Worm (Caenorhabditis elegans) whole organism, L2 larva: ENCODE data around the gene C10B5.3.

Experiments
- C34F6.9 ChIP-seq: fragments of 150-350 bp; optimal IDR thresholded peaks from 2 replicates; lab custom pipeline; 2014; ENCODE audit warnings: missing biosample characterization, missing genetic modification characterization
- F13H6.1 ChIP-seq: sonication (generic microtip); optimal IDR thresholded peaks from 2 replicates; lab custom pipeline; 2016; ENCODE audit warnings: missing genetic modification characterization, missing compliant biosample characterization
- R02D3.7 ChIP-seq: fragments of 150-350 bp; optimal IDR thresholded peaks from 2 replicates; lab custom pipeline; 2014; ENCODE audit warnings: missing biosample characterization, missing genetic modification characterization
- Y55F3AM.14 ChIP-seq: fragments of 200-800 bp; sonication (Bioruptor generic); optimal IDR thresholded peaks from 2 replicates; lab custom pipeline; 2018; ENCODE audit warnings: mild to moderate bottlenecking, missing genetic modification characterization, missing compliant biosample characterization
- ZK546.5 ChIP-seq: sonication (generic microtip); optimal IDR thresholded peaks from 2 replicates; lab custom pipeline; 2017; ENCODE audit warnings: missing biosample characterization, missing genetic modification characterization
- alr-1 ChIP-seq: fragments of 150-350 bp; optimal IDR thresholded peaks from 2 replicates; lab custom pipeline; 2014; ENCODE audit warnings: missing biosample characterization, missing genetic modification characterization
- aly-2 ChIP-seq: fragments of 150-350 bp; optimal IDR thresholded peaks from 2 replicates; lab custom pipeline; 2014; ENCODE audit warnings: missing biosample characterization, missing genetic modification characterization
- ama-1 ChIP-seq: fragments of 150-350 bp; optimal IDR thresholded peaks from 2 replicates; lab custom pipeline; 2018; ENCODE audit warnings: inconsistent platforms
- ceh-16 ChIP-seq: fragments of 150-350 bp; optimal IDR thresholded peaks from 2 replicates; lab custom pipeline; 2014; ENCODE audit warnings: missing biosample characterization, missing genetic modification characterization
- ceh-82 ChIP-seq: fragments of 150-350 bp; optimal IDR thresholded peaks from 2 replicates; lab custom pipeline; 2014; ENCODE audit warnings: missing biosample characterization, missing genetic modification characterization
- crh-2 ChIP-seq: sonication (generic microtip); optimal IDR thresholded peaks from 2 replicates; lab custom pipeline; 2017; ENCODE audit warnings: missing biosample characterization, missing genetic modification characterization
- dmd-4 ChIP-seq: sonication (generic microtip); optimal IDR thresholded peaks from 2 replicates; lab custom pipeline; 2017; ENCODE audit warnings: missing biosample characterization, missing genetic modification characterization
- egl-27 ChIP-seq: sonication (generic microtip); optimal IDR thresholded peaks from 3 replicates; lab custom pipeline; 2017; ENCODE audit warnings: missing biosample characterization, missing genetic modification reagents, missing genetic modification characterization
- elt-1 ChIP-seq: fragments of 150-350 bp; optimal IDR thresholded peaks from 2 replicates; lab custom pipeline; 2014; ENCODE audit warnings: missing biosample characterization, missing genetic modification characterization
- elt-3 ChIP-seq: sonication (generic microtip); optimal IDR thresholded peaks from 2 replicates; lab custom pipeline; 2017; ENCODE audit warnings: missing biosample characterization, missing genetic modification characterization
- fos-1 ChIP-seq: fragments of 150-350 bp; optimal IDR thresholded peaks from 2 replicates; lab custom pipeline; 2014; ENCODE audit warnings: missing biosample characterization, missing genetic modification characterization
- gmeb-1 ChIP-seq: fragments of 150-350 bp; optimal IDR thresholded peaks from 2 replicates; lab custom pipeline; 2014; ENCODE audit warnings: missing biosample characterization, missing genetic modification characterization
- lin-11 ChIP-seq: fragments of 150-350 bp; sonication (generic microtip); optimal IDR thresholded peaks from 2 replicates; lab custom pipeline; 2014; ENCODE audit warnings: missing biosample characterization, missing genetic modification characterization, inconsistent platforms, mixed read lengths
- lin-13 ChIP-seq: fragments of 150-350 bp; optimal IDR thresholded peaks from 2 replicates; lab custom pipeline; 2014; ENCODE audit warnings: missing biosample characterization, missing genetic modification reagents, missing genetic modification characterization
- mab-5 ChIP-seq: fragments of 150-350 bp; optimal IDR thresholded peaks from 2 replicates; lab custom pipeline; 2014; ENCODE audit warnings: missing biosample characterization, missing genetic modification characterization
- mbf-1 ChIP-seq: sonication (generic microtip); optimal IDR thresholded peaks from 2 replicates; lab custom pipeline; 2017; ENCODE audit warnings: missing biosample characterization, missing genetic modification characterization
- mdl-1 ChIP-seq, 2 experiments: fragments of 150-350 bp in 1 of 2; sonication (generic microtip) in 1 of 2; optimal IDR thresholded peaks; 2 replicates each; lab custom pipeline; 2017; ENCODE audit warnings: missing biosample characterization in 2 of 2, missing genetic modification characterization in 2 of 2
- nhr-10 ChIP-seq: sonication (generic microtip); optimal IDR thresholded peaks from 2 replicates; lab custom pipeline; 2017; ENCODE audit warnings: missing biosample characterization, missing genetic modification characterization
- nhr-11 ChIP-seq: fragments of 150-350 bp; optimal IDR thresholded peaks from 2 replicates; lab custom pipeline; 2014; ENCODE audit warnings: missing biosample characterization, missing genetic modification characterization
- nhr-12 ChIP-seq: fragments of 150-350 bp; optimal IDR thresholded peaks from 2 replicates; lab custom pipeline; 2014; ENCODE audit warnings: missing biosample characterization, missing genetic modification characterization
- nhr-129 ChIP-seq: fragments of 150-350 bp; optimal IDR thresholded peaks from 2 replicates; lab custom pipeline; 2014; ENCODE audit warnings: missing biosample characterization, missing genetic modification characterization
- nhr-21 ChIP-seq: fragments of 150-350 bp; optimal IDR thresholded peaks from 2 replicates; lab custom pipeline; 2014; ENCODE audit warnings: missing biosample characterization, missing genetic modification characterization
- nhr-23 ChIP-seq: fragments of 150-350 bp; optimal IDR thresholded peaks from 2 replicates; lab custom pipeline; 2014; ENCODE audit warnings: missing biosample characterization, missing genetic modification reagents, missing genetic modification characterization
- nhr-6 ChIP-seq: fragments of 150-350 bp; optimal IDR thresholded peaks from 2 replicates; lab custom pipeline; 2014; ENCODE audit warnings: missing biosample characterization, missing genetic modification characterization
- nhr-77 ChIP-seq: fragments of 150-350 bp; optimal IDR thresholded peaks from 2 replicates; lab custom pipeline; 2014; ENCODE audit warnings: missing biosample characterization, missing genetic modification characterization
- peb-1 ChIP-seq: fragments of 150-350 bp; optimal IDR thresholded peaks from 2 replicates; lab custom pipeline; 2014; ENCODE audit warnings: missing biosample characterization, missing genetic modification characterization
- sem-4 ChIP-seq: fragments of 150-350 bp; optimal IDR thresholded peaks from 2 replicates; lab custom pipeline; 2014; ENCODE audit warnings: missing biosample characterization, missing genetic modification reagents, missing genetic modification characterization
- sma-3 ChIP-seq: sonication (generic microtip); optimal IDR thresholded peaks from 2 replicates; lab custom pipeline; 2016; ENCODE audit warnings: missing genetic modification reagents, missing genetic modification characterization, missing compliant biosample characterization
- sma-9 ChIP-seq, 2 experiments: fragments of 150-350 bp in 1 of 2; sonication (generic microtip) in 1 of 2; optimal IDR thresholded peaks; 2 replicates each; lab custom pipeline; 2014 to 2016; ENCODE audit warnings: missing genetic modification characterization in 2 of 2, mild to moderate bottlenecking in 1 of 2, missing biosample characterization in 1 of 2, missing compliant biosample characterization in 1 of 2, missing genetic modification reagents in 1 of 2, moderate library complexity in 1 of 2
- snpc-4 ChIP-seq: fragments of 150-350 bp; optimal IDR thresholded peaks from 2 replicates; lab custom pipeline; 2014; ENCODE audit warnings: missing biosample characterization, missing genetic modification characterization
- unc-39 ChIP-seq: fragments of 150-350 bp; optimal IDR thresholded peaks from 2 replicates; lab custom pipeline; 2014; ENCODE audit warnings: missing biosample characterization, missing genetic modification characterization
- unc-55 ChIP-seq: fragments of 150-350 bp; sonication (generic microtip); optimal IDR thresholded peaks from 3 replicates; lab custom pipeline; 2014; ENCODE audit warnings: missing biosample characterization, missing genetic modification reagents, missing genetic modification characterization
- unc-62 ChIP-seq: fragments of 150-350 bp; optimal IDR thresholded peaks from 2 replicates; lab custom pipeline; 2014; ENCODE audit warnings: missing biosample characterization, missing genetic modification reagents, missing genetic modification characterization
- zag-1 ChIP-seq: fragments of 150-350 bp; optimal IDR thresholded peaks from 2 replicates; lab custom pipeline; 2014; ENCODE audit warnings: missing biosample characterization, missing genetic modification characterization
- ztf-1 ChIP-seq: fragments of 200-800 bp; sonication (Bioruptor generic); conservative IDR thresholded peaks from 2 replicates; pipeline ENCODE4 v1.3.6; 2022; ENCODE audit warnings: missing genetic modification characterization, missing compliant biosample characterization
- ztf-11 ChIP-seq: sonication (generic microtip); optimal IDR thresholded peaks from 2 replicates; lab custom pipeline; 2017; ENCODE audit warnings: missing biosample characterization, missing genetic modification characterization
- ztf-4 ChIP-seq: fragments of 150-350 bp; optimal IDR thresholded peaks from 2 replicates; lab custom pipeline; 2014; ENCODE audit warnings: missing biosample characterization, missing genetic modification characterization

C10B5.3 gene

ce11 chrV:8588079-8588478 is at the start of gene C10B5.3:
Gene C10B5.3 (minus strand): TSS chrV:8588179.
- no peak for TF ChIP-seq nhr-11 (tag; lab: Kevin White, UChicago)

ce11 chrV:8636907-8637306 is 48.9 kb upstream of the C10B5.3 start, which contains the start of gene grl-12:
Gene grl-12 (minus strand): TSS chrV:8637007.
- no peak for TF ChIP-seq nhr-6 (tag; lab: Kevin White, UChicago)
- TF ChIP-seq unc-55 (GFP tag; lab: Kevin White, UChicago), result no peak
- TF ChIP-seq ztf-11, result no peak
- TF ChIP-seq mab-5 (tag; lab: Kevin White, UChicago), result no peak
- TF ChIP-seq unc-39 (tag; lab: Kevin White, UChicago), result no peak
- TF ChIP-seq ZK546.5, result no peak
- no peak for TF ChIP-seq ztf-1 (GFP tag; lab: Robert Waterston, UW)
- no peak for TF ChIP-seq nhr-10 (tag; lab: Kevin White, UChicago)
- no peak for TF ChIP-seq crh-2 (tag; lab: Kevin White, UChicago)
- no peak for TF ChIP-seq nhr-11 (tag; lab: Kevin White, UChicago)
- no peak for TF ChIP-seq elt-1
- no peak for TF ChIP-seq F13H6.1 (tag; lab: Kevin White, UChicago)

- TF ChIP-seq gmeb-1 (no peak), ztf-1 (GFP tag; lab: Robert Waterston, UW) (no peak), ama-1 (no peak), mbf-1 (tag; lab: Kevin White, UChicago) (no peak), F13H6.1 (tag; lab: Kevin White, UChicago) (no peak), nhr-23 (tag; lab: Kevin White, UChicago) (no peak), ztf-4 (tag; lab: Kevin White, UChicago) (no peak), fos-1 (tag; lab: Kevin White, UChicago) (no peak), aly-2 (tag; lab: Kevin White, UChicago) (no peak), ceh-82 (tag; lab: Kevin White, UChicago) (no peak), nhr-6 (tag; lab: Kevin White, UChicago) (no peak), nhr-129 (tag; lab: Kevin White, UChicago) (no peak), elt-1 (no peak), snpc-4 (tag; lab: Kevin White, UChicago) (no peak), sem-4 (no peak), mdl-1 (tag; optimal IDR thresholded peaks at IDR 0.05; lab: Kevin White, UChicago) (no peak), lin-11 (tag; lab: Kevin White, UChicago) (no peak)
- TF ChIP-seq, all 48 proteins: peak for 0
Measured at ce11 chrV:8635575-8635974, 47.6 kb upstream of the C10B5.3 start, which contains the start of gene oac-29. Gene oac-29 (minus strand): TSS chrV:8635675.

DNA sequence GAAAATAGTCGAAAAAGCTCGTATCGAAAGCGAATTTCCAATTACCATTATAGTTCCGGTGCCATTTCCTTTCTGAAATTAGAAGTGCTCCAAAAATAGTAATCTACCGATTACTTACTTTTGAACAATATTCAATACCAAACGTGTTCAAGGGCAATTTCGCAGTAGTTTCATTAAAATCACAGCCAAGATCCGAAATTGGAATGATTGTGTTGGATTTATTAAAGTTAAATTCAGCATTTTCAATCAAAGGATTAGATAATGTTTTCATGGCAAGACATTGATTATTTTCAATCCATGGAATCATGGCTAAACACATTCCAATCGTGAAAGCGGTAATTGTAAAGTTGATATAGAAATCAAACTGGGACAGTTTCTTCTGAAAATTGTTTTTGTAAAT is 44.8 kb upstream of the C10B5.3 start:
- no peak for TF ChIP-seq R02D3.7 (tag; lab: Kevin White, UChicago)
- no peak for TF ChIP-seq unc-62 (GFP tag; lab: Kevin White, UChicago)
- no peak for TF ChIP-seq ztf-1 (GFP tag; lab: Robert Waterston, UW)

- no peak for TF ChIP-seq alr-1
- no peak for TF ChIP-seq nhr-10 (tag; lab: Kevin White, UChicago)
- peak; percentile 77 for TF ChIP-seq unc-55 (GFP tag; lab: Kevin White, UChicago)
- TF ChIP-seq C34F6.9, result peak; percentile 73
- no peak for TF ChIP-seq elt-3 (tag; lab: Kevin White, UChicago)
- TF ChIP-seq lin-11 (tag; lab: Kevin White, UChicago), result peak; percentile 81
- peak; percentile 84 for TF ChIP-seq nhr-129 (tag; lab: Kevin White, UChicago)
- TF ChIP-seq sma-3, result peak; percentile 71
- no peak for TF ChIP-seq nhr-21
- no peak for TF ChIP-seq nhr-12
- no peak for TF ChIP-seq nhr-23 (tag; lab: Kevin White, UChicago)
- TF ChIP-seq sma-9 (GFP tag; optimal IDR thresholded peaks at IDR 0.05; lab: Kevin White, UChicago), result peak; percentile 56
- no peak for TF ChIP-seq sma-9 (tag; optimal IDR thresholded peaks at IDR 0.05; lab: Kevin White, UChicago)
- no peak for TF ChIP-seq aly-2 (tag; lab: Kevin White, UChicago)
- TF ChIP-seq ztf-11, result no peak
- TF ChIP-seq dmd-4 (tag; lab: Kevin White, UChicago), result no peak
- TF ChIP-seq unc-39 (tag; lab: Kevin White, UChicago), result no peak
- no peak for TF ChIP-seq zag-1
- no peak for TF ChIP-seq ceh-16 (tag; lab: Kevin White, UChicago)
- TF ChIP-seq mab-5 (tag; lab: Kevin White, UChicago), result peak; percentile 45
- peak; percentile 2 for TF ChIP-seq egl-27 (tag; lab: Kevin White, UChicago)
- no peak for TF ChIP-seq ceh-82 (tag; lab: Kevin White, UChicago)
- peak; percentile 9 for TF ChIP-seq unc-62 (GFP tag; lab: Kevin White, UChicago)
- no peak for TF ChIP-seq nhr-6 (tag; lab: Kevin White, UChicago)
- TF ChIP-seq Y55F3AM.14 (GFP tag; lab: Kevin White, UChicago), result no peak
- TF ChIP-seq fos-1 (tag; lab: Kevin White, UChicago), result peak; percentile 64
- TF ChIP-seq ZK546.5, result no peak
- no peak for TF ChIP-seq peb-1
- TF ChIP-seq F13H6.1 (tag; lab: Kevin White, UChicago), result peak; percentile 70
- peak; percentile 56 for TF ChIP-seq sem-4
- peak; percentile 73 for TF ChIP-seq gmeb-1
- no peak for TF ChIP-seq nhr-77 (tag; lab: Kevin White, UChicago)
- TF ChIP-seq snpc-4 (tag; lab: Kevin White, UChicago), result peak; percentile 22
- no peak for TF ChIP-seq mdl-1 (tag; optimal IDR thresholded peaks at IDR 0.05; lab: Kevin White, UChicago)
- peak; percentile 67 for TF ChIP-seq crh-2 (tag; lab: Kevin White, UChicago)
- peak; percentile 63 for TF ChIP-seq lin-13 (GFP tag; lab: Kevin White, UChicago)
Measured at ce11 chrV:8631277-8631765, 43.3 kb upstream of the C10B5.3 start, which contains the start of gene atg-18. Gene atg-18 (minus strand): TSS chrV:8631327.
